4 worm cellular contexts compared by ENCODE assay signal in genomic region chrV:9095613-9096317, ce11.
TF ChIP-seq lines count a peak whose summit lies in the region.

Gene F21C10.10 (plus strand): TSS chrV:9096267.

TF ChIP-seq in whole organism, L2 larva, 48 proteins besides CTCF, POLR2A, EP300 and RAD21 (continues in another document):
- TF ChIP-seq gmeb-1 (tag; optimal IDR thresholded peaks at IDR 0.05; lab: Kevin White, UChicago) (peak; percentile 73), egl-27 (tag; optimal IDR thresholded peaks at IDR 0.05; lab: Kevin White, UChicago) (peak; percentile 85), nhr-11 (tag; optimal IDR thresholded peaks at IDR 0.05; lab: Kevin White, UChicago) (no peak), nhr-77 (tag; optimal IDR thresholded peaks at IDR 0.05; lab: Kevin White, UChicago) (no peak), nhr-129 (tag; optimal IDR thresholded peaks at IDR 0.05; lab: Kevin White, UChicago) (peak; percentile 88), skn-1 (tag; optimal IDR thresholded peaks at IDR 0.05; lab: Kevin White, UChicago) (no peak), lin-11 (tag; optimal IDR thresholded peaks at IDR 0.05; lab: Kevin White, UChicago) (no peak), unc-62 (GFP tag; optimal IDR thresholded peaks at IDR 0.05; lab: Kevin White, UChicago) (no peak), blmp-1 (tag; optimal IDR thresholded peaks at IDR 0.05; lab: Kevin White, UChicago; ENCODE audit: insufficient read depth) (peak; percentile 72), nhr-12 (tag; optimal IDR thresholded peaks at IDR 0.05; lab: Kevin White, UChicago) (no peak), peb-1 (tag; optimal IDR thresholded peaks at IDR 0.05; lab: Kevin White, UChicago) (no peak), ztf-4 (tag; optimal IDR thresholded peaks at IDR 0.05; lab: Kevin White, UChicago) (peak; percentile 86), nhr-25 (tag; optimal IDR thresholded peaks at IDR 0.05; lab: Kevin White, UChicago) (peak; percentile 97), ztf-11 (tag; optimal IDR thresholded peaks at IDR 0.05; lab: Kevin White, UChicago) (no peak), ceh-82 (tag; optimal IDR thresholded peaks at IDR 0.05; lab: Kevin White, UChicago) (no peak), ztf-1 (GFP tag; conservative IDR thresholded peaks at IDR 0.05; lab: Robert Waterston, UW) (no peak), R02D3.7 (tag; optimal IDR thresholded peaks at IDR 0.05; lab: Kevin White, UChicago) (no peak), crh-2 (tag; optimal IDR thresholded peaks at IDR 0.05; lab: Kevin White, UChicago) (peak; percentile 88), nhr-237 (tag; optimal IDR thresholded peaks at IDR 0.05; lab: Kevin White, UChicago) (no peak), ZK546.5 (tag; optimal IDR thresholded peaks at IDR 0.05; lab: Kevin White, UChicago) (no peak), mdl-1 (tag; optimal IDR thresholded peaks at IDR 0.05; lab: Kevin White, UChicago) (peak; percentile 63 to 89), nhr-6 (tag; optimal IDR thresholded peaks at IDR 0.05; lab: Kevin White, UChicago) (peak; percentile 85), F13H6.1 (tag; optimal IDR thresholded peaks at IDR 0.05; lab: Kevin White, UChicago) (peak; percentile 96), fos-1 (tag; optimal IDR thresholded peaks at IDR 0.05; lab: Kevin White, UChicago) (peak; percentile 70)

TF ChIP-seq in whole organism, L4 larva, 104 proteins besides CTCF, POLR2A, EP300 and RAD21 (continues in another document):
- no peak for TF ChIP-seq lim-7 (GFP tag; IDR thresholded peaks at IDR 0.05; lab: Robert Waterston, UW)
- peak; percentile 87 for TF ChIP-seq nhr-76 (tag; optimal IDR thresholded peaks at IDR 0.05; lab: Kevin White, UChicago)
- TF ChIP-seq ZK546.5 (tag; optimal IDR thresholded peaks at IDR 0.05; lab: Kevin White, UChicago) = no peak
- TF ChIP-seq lin-15B (tag; optimal IDR thresholded peaks at IDR 0.05; lab: Kevin White, UChicago) = no peak
- TF ChIP-seq daf-19 (GFP tag; conservative IDR thresholded peaks at IDR 0.05; lab: Robert Waterston, UW) = no peak
- no peak for TF ChIP-seq zag-1 (tag; optimal IDR thresholded peaks at IDR 0.05; lab: Kevin White, UChicago)
- no peak for TF ChIP-seq ceh-82 (tag; optimal IDR thresholded peaks at IDR 0.05; lab: Kevin White, UChicago)
- no peak for TF ChIP-seq Y5F2A.4 (GFP tag; optimal IDR thresholded peaks at IDR 0.05; lab: Kevin White, UChicago)
- no peak for TF ChIP-seq ceh-62 (tag; optimal IDR thresholded peaks at IDR 0.05; lab: Kevin White, UChicago)
- no peak for TF ChIP-seq ces-1 (GFP tag; optimal IDR thresholded peaks at IDR 0.05; lab: Kevin White, UChicago)
- TF ChIP-seq snpc-1.2 (GFP tag; IDR thresholded peaks at IDR 0.05; lab: Robert Waterston, UW) = no peak
- no peak for TF ChIP-seq ceh-32 (tag; optimal IDR thresholded peaks at IDR 0.05; lab: Kevin White, UChicago; ENCODE audit: poor library complexity)
- no peak for TF ChIP-seq unc-39 (tag; optimal IDR thresholded peaks at IDR 0.05; lab: Kevin White, UChicago)
- TF ChIP-seq F49E8.2 (tag; optimal IDR thresholded peaks at IDR 0.05; lab: Kevin White, UChicago; ENCODE audit: borderline replicate concordance) = no peak
- no peak for TF ChIP-seq Y75B8A.6 (GFP tag; IDR thresholded peaks at IDR 0.05; lab: Robert Waterston, UW)
- TF ChIP-seq mxl-2 (GFP tag; conservative IDR thresholded peaks at IDR 0.05; lab: Robert Waterston, UW) = peak; percentile 98
- peak; percentile 68 for TF ChIP-seq T20F7.1 (GFP tag; optimal IDR thresholded peaks at IDR 0.05; lab: Kevin White, UChicago)
- peak; percentile 98 for TF ChIP-seq nhr-28 (tag; optimal IDR thresholded peaks at IDR 0.05; lab: Kevin White, UChicago)
- peak; percentile 50 for TF ChIP-seq nhr-6 (tag; optimal IDR thresholded peaks at IDR 0.05; lab: Kevin White, UChicago)
- no peak for TF ChIP-seq F44E2.7 (GFP tag; IDR thresholded peaks at IDR 0.05; lab: Robert Waterston, UW)
- no peak for TF ChIP-seq F37D6.2 (tag; optimal IDR thresholded peaks at IDR 0.05; lab: Kevin White, UChicago)
- peak; percentile 95 for TF ChIP-seq cey-2 (tag; optimal IDR thresholded peaks at IDR 0.05; lab: Kevin White, UChicago; ENCODE audit: borderline replicate concordance, insufficient read depth)
- TF ChIP-seq ztf-7 (tag; optimal IDR thresholded peaks at IDR 0.05; lab: Kevin White, UChicago) = peak; percentile 63
- TF ChIP-seq fos-1 (tag; optimal IDR thresholded peaks at IDR 0.05; lab: Kevin White, UChicago) = no peak

TF ChIP-seq in whole organism, late embryonic, 69 proteins besides CTCF, POLR2A, EP300 and RAD21 (continues in another document):
- TF ChIP-seq hlh-8 (tag; optimal IDR thresholded peaks at IDR 0.05; lab: Kevin White, UChicago) = peak; percentile 46
- peak; percentile 40; the same call in 1 of the 2 replicates for TF ChIP-seq sox-2 (GFP tag; IDR thresholded peaks at IDR 0.05; lab: Robert Waterston, UW)
- TF ChIP-seq ref-2 (tag; optimal IDR thresholded peaks at IDR 0.05; lab: Kevin White, UChicago) = peak; percentile 74
- TF ChIP-seq nfya-1 (tag; optimal IDR thresholded peaks at IDR 0.05; lab: Kevin White, UChicago) = peak; percentile 76
- TF ChIP-seq Y22D7AL.16 (tag; optimal IDR thresholded peaks at IDR 0.05; lab: Kevin White, UChicago) = no peak
- peak; percentile 67 for TF ChIP-seq unc-42 (tag; optimal IDR thresholded peaks at IDR 0.05; lab: Kevin White, UChicago)
- peak; percentile 41 for TF ChIP-seq ceh-31 (tag; optimal IDR thresholded peaks at IDR 0.05; lab: Kevin White, UChicago)
- no peak for TF ChIP-seq K09A11.1 (tag; optimal IDR thresholded peaks at IDR 0.05; lab: Kevin White, UChicago; ENCODE audit: insufficient read depth)
- TF ChIP-seq npax-4 (tag; optimal IDR thresholded peaks at IDR 0.05; lab: Kevin White, UChicago) = no peak
- no peak for TF ChIP-seq pros-1 (tag; optimal IDR thresholded peaks at IDR 0.05; lab: Kevin White, UChicago)
- TF ChIP-seq hlh-30 (tag; optimal IDR thresholded peaks at IDR 0.05; lab: Kevin White, UChicago; ENCODE audit: insufficient read depth) = peak; percentile 93
- peak; percentile 85 for TF ChIP-seq tbx-2 (tag; optimal IDR thresholded peaks at IDR 0.05; lab: Kevin White, UChicago)
- TF ChIP-seq unc-86 (tag; optimal IDR thresholded peaks at IDR 0.05; lab: Kevin White, UChicago) = no peak
- no peak for TF ChIP-seq ztf-16 (tag; optimal IDR thresholded peaks at IDR 0.05; lab: Kevin White, UChicago)
- no peak for TF ChIP-seq pqm-1 (tag; optimal IDR thresholded peaks at IDR 0.05; lab: Kevin White, UChicago)
- no peak for TF ChIP-seq ceh-24 (tag; optimal IDR thresholded peaks at IDR 0.05; lab: Kevin White, UChicago)
- TF ChIP-seq F13H6.1 (tag; optimal IDR thresholded peaks at IDR 0.05; lab: Kevin White, UChicago) = no peak
- no peak for TF ChIP-seq ceh-45 (GFP tag; IDR thresholded peaks at IDR 0.05; lab: Robert Waterston, UW)
- TF ChIP-seq rnt-1 (tag; optimal IDR thresholded peaks at IDR 0.05; lab: Kevin White, UChicago) = peak; percentile 66
- TF ChIP-seq sox-4 (tag; optimal IDR thresholded peaks at IDR 0.05; lab: Kevin White, UChicago) = no peak
- no peak for TF ChIP-seq odd-2 (tag; optimal IDR thresholded peaks at IDR 0.05; lab: Kevin White, UChicago)
- peak; percentile 34 for TF ChIP-seq ceh-34 (tag; optimal IDR thresholded peaks at IDR 0.05; lab: Kevin White, UChicago)
- TF ChIP-seq che-1 (tag; optimal IDR thresholded peaks at IDR 0.05; lab: Kevin White, UChicago) = no peak
- peak; percentile 84 for TF ChIP-seq unc-55 (GFP tag; optimal IDR thresholded peaks at IDR 0.05; lab: Kevin White, UChicago)
- no peak for TF ChIP-seq pax-1 (tag; optimal IDR thresholded peaks at IDR 0.05; lab: Kevin White, UChicago)
- peak; percentile 78 for TF ChIP-seq elt-2 (tag; optimal IDR thresholded peaks at IDR 0.05; lab: Kevin White, UChicago)

TF ChIP-seq in whole organism, mixed stage, embryonic, 35 proteins besides CTCF, POLR2A, EP300 and RAD21 (continues in another document):
- no peak for TF ChIP-seq nhr-76 (tag; optimal IDR thresholded peaks at IDR 0.05; lab: Kevin White, UChicago)
- TF ChIP-seq cnd-1 (tag; optimal IDR thresholded peaks at IDR 0.05; lab: Kevin White, UChicago) = peak; percentile 6
- TF ChIP-seq lsy-2 (tag; optimal IDR thresholded peaks at IDR 0.05; lab: Kevin White, UChicago) = peak; percentile 28
- TF ChIP-seq nhr-2 (tag; optimal IDR thresholded peaks at IDR 0.05; lab: Kevin White, UChicago) = peak; percentile 72
- TF ChIP-seq hlh-1 (tag; optimal IDR thresholded peaks at IDR 0.05; lab: Kevin White, UChicago) = peak; percentile 88
- TF ChIP-seq pha-4 (tag; optimal IDR thresholded peaks at IDR 0.05; lab: Kevin White, UChicago) = peak; percentile 61
- TF ChIP-seq snpc-4 (tag; optimal IDR thresholded peaks at IDR 0.05; lab: Kevin White, UChicago) = no peak
- TF ChIP-seq elt-1 (tag; optimal IDR thresholded peaks at IDR 0.05; lab: Kevin White, UChicago; ENCODE audit: borderline replicate concordance, insufficient read depth) = peak; percentile 49
- TF ChIP-seq unc-62 (GFP tag; optimal IDR thresholded peaks at IDR 0.05; lab: Kevin White, UChicago) = peak; percentile 87
- peak; percentile 6 for TF ChIP-seq nhr-237 (tag; optimal IDR thresholded peaks at IDR 0.05; lab: Kevin White, UChicago)
- no peak for TF ChIP-seq lin-32 (GFP tag; optimal IDR thresholded peaks at IDR 0.05; lab: Kevin White, UChicago)
- TF ChIP-seq ceh-83 (GFP tag; optimal IDR thresholded peaks at IDR 0.05; lab: Kevin White, UChicago) = no peak
- TF ChIP-seq ham-2 (GFP tag; optimal IDR thresholded peaks at IDR 0.05; lab: Kevin White, UChicago) = no peak
- TF ChIP-seq ceh-43 (GFP tag; optimal IDR thresholded peaks at IDR 0.05; lab: Kevin White, UChicago) = no peak
- TF ChIP-seq zip-8 (tag; optimal IDR thresholded peaks at IDR 0.05; lab: Kevin White, UChicago) = no peak
- no peak for TF ChIP-seq mls-2 (tag; optimal IDR thresholded peaks at IDR 0.05; lab: Kevin White, UChicago)
- no peak for TF ChIP-seq bed-3 (GFP tag; optimal IDR thresholded peaks at IDR 0.05; lab: Kevin White, UChicago)
- no peak for TF ChIP-seq nhr-28 (tag; optimal IDR thresholded peaks at IDR 0.05; lab: Kevin White, UChicago)
- no peak for TF ChIP-seq blmp-1 (tag; optimal IDR thresholded peaks at IDR 0.05; lab: Kevin White, UChicago)
- TF ChIP-seq mep-1 (tag; optimal IDR thresholded peaks at IDR 0.05; lab: Kevin White, UChicago) = peak; percentile 62
- TF ChIP-seq elt-3 (tag; optimal IDR thresholded peaks at IDR 0.05; lab: Kevin White, UChicago) = no peak
- TF ChIP-seq nhr-12 (tag; optimal IDR thresholded peaks at IDR 0.05; lab: Kevin White, UChicago) = no peak
- TF ChIP-seq M03D4.4 (tag; optimal IDR thresholded peaks at IDR 0.05; lab: Kevin White, UChicago) = no peak
- peak; percentile 59 for TF ChIP-seq ceh-39 (tag; optimal IDR thresholded peaks at IDR 0.05; lab: Kevin White, UChicago)
- no peak for TF ChIP-seq sem-2 (GFP tag; optimal IDR thresholded peaks at IDR 0.05; lab: Kevin White, UChicago)
- TF ChIP-seq flh-1 (GFP tag; optimal IDR thresholded peaks at IDR 0.05; lab: Kevin White, UChicago) = no peak
- no peak for TF ChIP-seq tbx-8 (GFP tag; optimal IDR thresholded peaks at IDR 0.05; lab: Kevin White, UChicago)
- no peak for TF ChIP-seq mab-5 (tag; optimal IDR thresholded peaks at IDR 0.05; lab: Kevin White, UChicago)
- peak; percentile 64 for TF ChIP-seq ces-1 (GFP tag; optimal IDR thresholded peaks at IDR 0.05; lab: Kevin White, UChicago)
- peak; percentile 29 for TF ChIP-seq drap-1 (GFP tag; optimal IDR thresholded peaks at IDR 0.05; lab: Kevin White, UChicago)
- TF ChIP-seq unc-39 (tag; optimal IDR thresholded peaks at IDR 0.05; lab: Kevin White, UChicago) = no peak
